Fruit fly (Drosophila melanogaster) whole organism, adult: ENCODE data around the gene sud1.

Experiments used
- CG11617 ChIP-seq: fragments of 200-800 bp; sonication (Bioruptor generic); optimal IDR thresholded peaks from 2 replicates; lab custom pipeline; 2017; ENCODE audit warnings: mild to moderate bottlenecking, missing biosample characterization, missing genetic modification reagents, missing genetic modification characterization
- CG14711 ChIP-seq: fragments of 200-800 bp; sonication (Bioruptor generic); optimal IDR thresholded peaks from 2 replicates; lab custom pipeline; 2018; ENCODE audit warnings: missing biosample characterization, mild to moderate bottlenecking, missing genetic modification characterization, moderate library complexity
- CG33017 ChIP-seq: fragments of 200-800 bp; sonication (Bioruptor generic); optimal IDR thresholded peaks from 2 replicates; lab custom pipeline; 2018; ENCODE audit warnings: missing biosample characterization, mild to moderate bottlenecking, missing genetic modification characterization, moderate library complexity
- CG7101 ChIP-seq: fragments of 200-800 bp; sonication (Bioruptor generic); optimal IDR thresholded peaks from 2 replicates; lab custom pipeline; 2018; ENCODE audit warnings: missing biosample characterization, mild to moderate bottlenecking, missing genetic modification characterization, moderate library complexity
- Hr96 ChIP-seq: fragments of 200-800 bp; sonication (Bioruptor generic); optimal IDR thresholded peaks from 2 replicates; lab custom pipeline; 2016; ENCODE audit warnings: missing biosample characterization, missing genetic modification characterization
- Mnt ChIP-seq: fragments of 200-800 bp; sonication (Bioruptor generic); optimal IDR thresholded peaks from 2 replicates; lab custom pipeline; 2016; ENCODE audit warnings: missing biosample characterization, mild to moderate bottlenecking, missing genetic modification characterization
- cic ChIP-seq: fragments of 200-800 bp; sonication (Bioruptor generic); optimal IDR thresholded peaks from 2 replicates; lab custom pipeline; 2017; ENCODE audit warnings: missing biosample characterization, mild to moderate bottlenecking, missing genetic modification characterization, moderate library complexity
- cnc ChIP-seq, 2 experiments: fragments of >200 bp; optimal IDR thresholded peaks; 2 replicates each; lab custom pipeline; 2017
- ovo ChIP-seq: fragments of 200-800 bp; sonication (Bioruptor generic); optimal IDR thresholded peaks from 2 replicates; lab custom pipeline; 2016; ENCODE audit warnings: missing biosample characterization, missing genetic modification characterization

dm6 chr3R:24947332-24947731 is 29.7 kb upstream of the sud1 start, which contains the start of gene mah:
- TF ChIP-seq CG14711: no peak
- TF ChIP-seq ovo (GFP tag; lab: Kevin White, UChicago): no peak
- TF ChIP-seq cnc (optimal IDR thresholded peaks at IDR 0.05; lab: Kevin White, UChicago): no peak
- no peak for TF ChIP-seq CG7101 (tag; lab: Kevin White, UChicago)
- TF ChIP-seq CG33017 (tag; lab: Kevin White, UChicago): no peak
- TF ChIP-seq CG11617 (GFP tag; lab: Kevin White, UChicago): no peak
- no peak for TF ChIP-seq cic (GFP tag; lab: Kevin White, UChicago)
- no peak for TF ChIP-seq Hr96
- TF ChIP-seq Mnt: no peak
